Worm (Caenorhabditis elegans) whole organism, L1 larva: ENCODE results near the gene F10C2.3.

Experiments
- elt-2 ChIP-seq: sonication (generic microtip); optimal IDR thresholded peaks from 2 replicates; lab custom pipeline; 2016; ENCODE audit warnings: missing genetic modification characterization, mild to moderate bottlenecking, inconsistent platforms, missing compliant biosample characterization, missing genetic modification reagents
- grh-1 ChIP-seq: fragments of 200-800 bp; sonication (Bioruptor generic); IDR thresholded peaks from 2 replicates; pipeline ENCODE4 v1.3.6; 2022; ENCODE audit warnings: missing genetic modification reagents, missing genetic modification characterization, missing compliant biosample characterization
- isw-1 ChIP-seq: fragments of 200-800 bp; sonication (Bioruptor generic); IDR thresholded peaks from 2 replicates; pipeline ENCODE4 v1.3.6; 2022; ENCODE audit warnings: missing genetic modification characterization, missing compliant biosample characterization

ce11 chrV:12006495-12006894 is 13.6 kb upstream of the F10C2.3 start, which contains the start of gene F57F5.3:
- no peak for TF ChIP-seq elt-2 (tag; lab: Kevin White, UChicago)
- TF ChIP-seq grh-1 (GFP tag; lab: Robert Waterston, UW) = no peak
- TF ChIP-seq isw-1 (GFP tag; lab: Robert Waterston, UW) = no peak
